Worm (Caenorhabditis elegans): ENCODE measurements around the gene Y47D3A.32.

- no peak for TF ChIP-seq ceh-2 (tag; optimal IDR thresholded peaks at IDR 0.05)
- no peak for TF ChIP-seq pat-9 (tag; optimal IDR thresholded peaks at IDR 0.05)
- no peak for TF ChIP-seq ztf-16 (tag; optimal IDR thresholded peaks at IDR 0.05)
- no peak for TF ChIP-seq pqm-1 (tag; optimal IDR thresholded peaks at IDR 0.05)
- TF ChIP-seq dve-1 (tag; optimal IDR thresholded peaks at IDR 0.05): peak; percentile 61
- no peak for TF ChIP-seq F13H6.1 (tag; optimal IDR thresholded peaks at IDR 0.05)
Observed at ce11 chrIII:11243421-11243820, 8.8 kb upstream of the Y47D3A.32 start.
